Fruit fly (Drosophila melanogaster): ENCODE results near the gene CG1105.

CG1105 gene

dm6 chr3R:7080157-7080916 is 13.4 kb upstream of the CG1105 start, which contains the start of gene Ref1:
Gene Ref1 (minus strand): TSS chr3R:7080387.
- TF ChIP-seq ttk (optimal IDR thresholded peaks at IDR 0.05) (no peak), Sin3A (optimal IDR thresholded peaks at IDR 0.05) (no peak), Myc (optimal IDR thresholded peaks at IDR 0.05) (no peak), psq (optimal IDR thresholded peaks at IDR 0.05) (no peak), h (optimal IDR thresholded peaks at IDR 0.05) (no peak), insv (optimal IDR thresholded peaks at IDR 0.05) (no peak)

DNA sequence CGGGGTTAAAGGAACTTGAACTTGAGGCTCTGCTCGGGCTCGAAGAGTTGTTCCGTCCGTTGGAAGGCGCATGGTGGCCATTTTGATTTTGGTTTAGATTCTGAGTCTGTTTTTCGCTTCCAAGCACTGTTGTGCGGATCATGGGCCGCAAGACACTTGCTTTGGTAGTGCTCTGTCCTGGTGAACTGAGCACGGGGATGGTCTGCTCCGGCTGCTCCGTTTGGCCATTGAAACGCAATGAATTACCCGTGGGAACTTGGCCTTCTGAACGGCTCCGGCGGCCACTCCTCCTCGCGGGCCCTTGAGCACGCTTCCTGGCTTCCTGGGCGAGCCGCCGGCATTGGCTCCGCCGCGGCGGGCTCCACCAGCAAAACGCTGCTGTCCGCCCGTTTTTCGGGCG is 12.8 kb upstream of the CG1105 start:
- TF ChIP-seq ttk (optimal IDR thresholded peaks at IDR 0.05): no peak
- no peak for TF ChIP-seq psq (optimal IDR thresholded peaks at IDR 0.05)
- no peak for TF ChIP-seq h (optimal IDR thresholded peaks at IDR 0.05)

- no peak for TF ChIP-seq Sin3A (optimal IDR thresholded peaks at IDR 0.05)
- TF ChIP-seq ttk (optimal IDR thresholded peaks at IDR 0.05): no peak
- TF ChIP-seq h (optimal IDR thresholded peaks at IDR 0.05): no peak
- TF ChIP-seq psq (optimal IDR thresholded peaks at IDR 0.05): no peak
- TF ChIP-seq Myc (optimal IDR thresholded peaks at IDR 0.05): no peak
- no peak for TF ChIP-seq insv (optimal IDR thresholded peaks at IDR 0.05)
Measured at dm6 chr3R:7076293-7076981, 9.5 kb upstream of the CG1105 start.

DNA sequence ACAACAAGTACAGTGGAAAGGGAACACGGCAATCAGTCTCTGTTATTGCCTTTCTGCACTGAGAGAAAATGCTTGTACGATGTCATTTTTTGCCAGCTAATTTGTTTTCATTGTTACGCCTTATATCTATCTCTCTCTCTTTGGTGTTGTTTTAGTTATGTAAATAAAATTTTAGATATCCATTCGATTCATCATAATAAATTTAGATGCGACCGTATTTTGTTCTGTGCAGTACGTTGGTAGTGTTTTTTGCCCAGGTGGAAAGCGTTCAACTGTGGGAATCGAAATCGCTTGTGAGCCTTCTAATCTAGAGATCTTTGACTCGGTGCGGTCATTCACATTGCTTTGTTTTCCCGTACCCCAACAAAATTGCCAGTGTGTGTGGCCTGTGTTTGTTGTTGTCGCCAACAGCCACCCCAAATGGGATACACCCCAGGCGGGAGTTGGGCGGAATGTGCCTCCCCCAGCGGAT is 8.8 kb upstream of the CG1105 start:
- TF ChIP-seq Sin3A (optimal IDR thresholded peaks at IDR 0.05) (no peak), Myc (optimal IDR thresholded peaks at IDR 0.05) (no peak), ttk (optimal IDR thresholded peaks at IDR 0.05) (peak; percentile 55), insv (optimal IDR thresholded peaks at IDR 0.05) (no peak), psq (optimal IDR thresholded peaks at IDR 0.05) (no peak), h (optimal IDR thresholded peaks at IDR 0.05) (no peak)

dm6 chr3R:7075115-7075425 is 8.1 kb upstream of the CG1105 start:
- no peak for TF ChIP-seq Myc (optimal IDR thresholded peaks at IDR 0.05)
- TF ChIP-seq insv (optimal IDR thresholded peaks at IDR 0.05): no peak
- TF ChIP-seq Sin3A (optimal IDR thresholded peaks at IDR 0.05): no peak
- no peak for TF ChIP-seq psq (optimal IDR thresholded peaks at IDR 0.05)
- no peak for TF ChIP-seq ttk (optimal IDR thresholded peaks at IDR 0.05)

DNA sequence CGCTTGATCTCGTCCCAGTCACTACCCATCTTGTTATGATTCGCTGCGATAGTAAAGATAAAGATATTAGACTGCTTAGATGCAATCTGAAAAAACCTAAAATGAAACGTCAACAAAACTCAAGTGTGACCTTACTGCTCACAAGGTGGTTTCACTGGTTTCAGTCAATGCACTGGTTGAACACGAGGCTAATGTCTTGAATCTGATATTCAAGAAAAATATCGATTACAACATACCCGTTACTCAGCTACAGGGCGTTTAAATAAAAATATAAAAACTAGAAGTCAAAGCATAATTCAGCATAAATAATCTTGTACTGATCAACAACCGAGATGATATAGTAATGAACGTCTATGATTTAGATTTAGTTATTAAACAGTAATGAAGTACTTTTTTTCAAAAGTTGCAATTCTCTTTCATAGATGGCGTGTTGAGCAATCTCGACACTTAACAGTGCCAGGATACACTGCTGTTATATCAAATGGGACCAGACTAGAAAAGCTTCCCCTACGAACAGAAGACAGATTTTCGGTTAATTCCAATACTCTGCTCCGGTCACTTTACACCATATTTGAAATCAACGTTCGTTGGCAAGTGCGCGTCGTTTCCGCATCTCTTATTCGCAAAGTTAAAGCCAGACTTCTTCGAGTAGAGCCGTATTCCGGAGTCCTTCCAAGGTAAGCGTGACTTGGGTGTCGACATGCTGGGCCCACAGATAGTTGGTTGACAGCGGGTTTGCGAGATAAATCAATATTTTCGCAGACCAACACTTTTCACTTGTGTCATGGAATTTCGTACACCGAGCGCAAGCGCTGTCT is 7.6 kb upstream of the CG1105 start, which contains the start of the genes Ufl1 and CG1943:
Gene Ufl1, minus strand, starts transcription at position 156 of the 818 bp plus-strand sequence.
Gene CG1943, plus strand, starts transcription at position 563 of the 818 bp plus-strand sequence.
- TF ChIP-seq h (optimal IDR thresholded peaks at IDR 0.05) (no peak), Myc (optimal IDR thresholded peaks at IDR 0.05) (no peak), ttk (optimal IDR thresholded peaks at IDR 0.05) (no peak), Sin3A (optimal IDR thresholded peaks at IDR 0.05) (no peak), psq (optimal IDR thresholded peaks at IDR 0.05) (no peak), insv (optimal IDR thresholded peaks at IDR 0.05) (no peak)

DNA sequence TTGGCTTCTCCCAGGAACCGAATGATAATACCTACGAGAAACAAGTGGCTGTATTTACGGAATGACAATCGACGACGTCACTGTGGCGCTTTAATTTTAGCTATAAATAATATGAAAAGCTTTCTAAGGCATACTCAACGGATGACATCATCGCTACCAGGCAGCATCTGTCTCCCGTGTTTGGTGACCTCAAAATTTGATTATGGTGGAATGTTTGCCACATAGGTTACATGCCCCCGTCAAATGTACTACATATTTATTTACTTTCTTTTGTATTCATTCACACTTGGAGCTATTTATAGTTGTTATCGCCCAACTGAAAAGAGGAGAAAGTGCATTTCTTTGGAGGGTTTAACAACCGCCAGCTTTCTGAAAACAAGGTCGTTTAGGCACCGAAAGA is 669 bp downstream of the CG1105 start:
- TF ChIP-seq ttk (optimal IDR thresholded peaks at IDR 0.05) (no peak), insv (optimal IDR thresholded peaks at IDR 0.05) (no peak), psq (optimal IDR thresholded peaks at IDR 0.05) (no peak), Sin3A (optimal IDR thresholded peaks at IDR 0.05) (no peak), h (optimal IDR thresholded peaks at IDR 0.05) (no peak), Myc (optimal IDR thresholded peaks at IDR 0.05) (no peak)

dm6 chr3R:7061875-7062274 is 5.1 kb downstream of the CG1105 start, which contains the start of gene Mst84B:
Gene Mst84B (plus strand): TSS chr3R:7062175.
- TF ChIP-seq Myc (optimal IDR thresholded peaks at IDR 0.05) (no peak), ttk (optimal IDR thresholded peaks at IDR 0.05) (no peak), psq (optimal IDR thresholded peaks at IDR 0.05) (no peak), insv (optimal IDR thresholded peaks at IDR 0.05) (no peak), h (optimal IDR thresholded peaks at IDR 0.05) (no peak), Sin3A (optimal IDR thresholded peaks at IDR 0.05) (no peak)

DNA sequence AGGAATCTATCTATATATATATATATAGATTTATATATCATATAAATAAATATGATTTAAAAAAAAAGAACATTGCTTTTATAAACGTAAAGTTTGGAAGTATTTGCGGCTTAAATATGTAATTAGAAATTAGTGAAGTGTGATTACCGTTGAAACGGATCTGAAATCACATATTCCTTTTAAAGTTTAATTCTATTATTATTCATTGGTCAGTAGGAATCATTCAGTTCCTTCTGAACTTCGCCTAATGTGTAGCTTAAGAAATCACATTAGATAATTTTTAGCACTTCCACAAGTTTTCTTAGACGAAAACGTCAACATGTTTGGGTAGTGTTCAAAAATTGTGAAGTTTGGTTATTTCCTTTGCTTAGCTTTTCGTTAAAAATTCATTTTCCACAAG is 6.5 kb downstream of the CG1105 start, which contains the start of gene djl:
Gene djl, plus strand, starts transcription at position 301 of the 400 bp plus-strand sequence.
- no peak for TF ChIP-seq insv (optimal IDR thresholded peaks at IDR 0.05)
- TF ChIP-seq Myc (optimal IDR thresholded peaks at IDR 0.05): no peak
- TF ChIP-seq psq (optimal IDR thresholded peaks at IDR 0.05): no peak
- no peak for TF ChIP-seq h (optimal IDR thresholded peaks at IDR 0.05)
- no peak for TF ChIP-seq Sin3A (optimal IDR thresholded peaks at IDR 0.05)
- no peak for TF ChIP-seq ttk (optimal IDR thresholded peaks at IDR 0.05)

- TF ChIP-seq psq (optimal IDR thresholded peaks at IDR 0.05) (no peak), h (optimal IDR thresholded peaks at IDR 0.05) (no peak), insv (optimal IDR thresholded peaks at IDR 0.05) (no peak), Myc (optimal IDR thresholded peaks at IDR 0.05) (no peak), Sin3A (optimal IDR thresholded peaks at IDR 0.05) (no peak), ttk (optimal IDR thresholded peaks at IDR 0.05) (no peak)
Measured at dm6 chr3R:7059015-7059414, 7.9 kb downstream of the CG1105 start, which contains the start of gene dj. Gene dj (plus strand): TSS chr3R:7059315.

dm6 chr3R:7058017-7058416 is 8.9 kb downstream of the CG1105 start:
- TF ChIP-seq h (optimal IDR thresholded peaks at IDR 0.05) (no peak), psq (optimal IDR thresholded peaks at IDR 0.05) (no peak), Sin3A (optimal IDR thresholded peaks at IDR 0.05) (no peak), Myc (optimal IDR thresholded peaks at IDR 0.05) (no peak), ttk (optimal IDR thresholded peaks at IDR 0.05) (no peak), insv (optimal IDR thresholded peaks at IDR 0.05) (no peak)

Measured in Kc167 (cell line).